Worm (Caenorhabditis elegans) whole organism, mixed stage, embryonic: ENCODE results near the gene C44C10.10.

Experiments used
- elt-3 ChIP-seq: fragments of 150-350 bp; optimal IDR thresholded peaks from 2 replicates; lab custom pipeline; 2014; ENCODE audit warnings: missing biosample characterization, missing genetic modification characterization
- lin-13 ChIP-seq: fragments of 150-350 bp; optimal IDR thresholded peaks from 2 replicates; lab custom pipeline; 2014; ENCODE audit warnings: missing biosample characterization, missing genetic modification characterization
- mls-2 ChIP-seq: sonication (generic microtip); optimal IDR thresholded peaks from 2 replicates; lab custom pipeline; 2016; ENCODE audit warnings: mild to moderate bottlenecking, missing genetic modification characterization, moderate library complexity, missing compliant biosample characterization
- nhr-12 ChIP-seq: fragments of 150-350 bp; optimal IDR thresholded peaks from 2 replicates; lab custom pipeline; 2014; ENCODE audit warnings: missing biosample characterization, missing genetic modification characterization
- nhr-76 ChIP-seq: sonication (generic microtip); optimal IDR thresholded peaks from 2 replicates; lab custom pipeline; 2017; ENCODE audit warnings: missing biosample characterization, missing genetic modification characterization
- pha-4 ChIP-seq: fragments of 150-350 bp; optimal IDR thresholded peaks from 2 replicates; lab custom pipeline; 2018; ENCODE audit warnings: missing biosample characterization, missing genetic modification reagents, missing genetic modification characterization
- snpc-4 ChIP-seq: fragments of 150-350 bp; optimal IDR thresholded peaks from 2 replicates; lab custom pipeline; 2014; ENCODE audit warnings: missing biosample characterization, missing genetic modification characterization
- sptf-1 ChIP-seq: sonication (generic microtip); optimal IDR thresholded peaks from 2 replicates; lab custom pipeline; 2017; ENCODE audit warnings: mild to moderate bottlenecking, missing genetic modification characterization, moderate library complexity, missing compliant biosample characterization
- unc-39 ChIP-seq: fragments of 150-350 bp; optimal IDR thresholded peaks from 2 replicates; lab custom pipeline; 2014; ENCODE audit warnings: missing biosample characterization, missing genetic modification characterization
- zip-8 ChIP-seq: fragments of 150-350 bp; optimal IDR thresholded peaks from 2 replicates; lab custom pipeline; 2014; ENCODE audit warnings: missing biosample characterization, missing genetic modification characterization
- ztf-11 ChIP-seq: fragments of 150-350 bp; optimal IDR thresholded peaks from 2 replicates; lab custom pipeline; 2014; ENCODE audit warnings: missing biosample characterization, missing genetic modification characterization

- TF ChIP-seq mls-2 (tag; lab: Kevin White, UChicago): no peak
- TF ChIP-seq zip-8 (tag; lab: Kevin White, UChicago): no peak
- no peak for TF ChIP-seq nhr-76
- TF ChIP-seq sptf-1 (tag; lab: Kevin White, UChicago): no peak
- no peak for TF ChIP-seq ztf-11
- TF ChIP-seq unc-39 (tag; lab: Kevin White, UChicago): no peak
- TF ChIP-seq pha-4 (tag; lab: Kevin White, UChicago): no peak
- no peak for TF ChIP-seq lin-13 (tag; lab: Kevin White, UChicago)
- no peak for TF ChIP-seq snpc-4 (tag; lab: Kevin White, UChicago)
- no peak for TF ChIP-seq elt-3
- TF ChIP-seq nhr-12 (tag; lab: Kevin White, UChicago): no peak
Observed at ce11 chrX:11716463-11716960, 26.4 kb downstream of the C44C10.10 start, which contains the start of gene C44C10.9.
